Fruit fly (Drosophila melanogaster): ENCODE data around the gene MED20.

Gene MED20

dm6 chr2L:8083427-8084295 is 11.0 kb upstream of the MED20 start (continued):
- TF ChIP-seq CG6683 (GFP tag; optimal IDR thresholded peaks at IDR 0.05) (no peak), onecut (GFP tag; IDR thresholded peaks at IDR 0.05) (no peak), CG15269 (tag; optimal IDR thresholded peaks at IDR 0.05) (no peak), scrt (GFP tag; optimal IDR thresholded peaks at IDR 0.05) (no peak), CG10209 (GFP tag; optimal IDR thresholded peaks at IDR 0.05) (no peak), CG3281 (GFP tag; optimal IDR thresholded peaks at IDR 0.05) (no peak), CG7271 (tag; optimal IDR thresholded peaks at IDR 0.05) (no peak), tio (GFP tag; optimal IDR thresholded peaks at IDR 0.05) (no peak), Atf6 (GFP tag; IDR thresholded peaks at IDR 0.05) (0 out of 2 replicates have a peak, but pooled peaks have one; percentile 11), sna (GFP tag; IDR thresholded peaks at IDR 0.05; ENCODE audit: partially characterized antibody) (no peak), tna (GFP tag; IDR thresholded peaks at IDR 0.05; ENCODE audit: partially characterized antibody) (no peak), Oli (tag; optimal IDR thresholded peaks at IDR 0.05) (no peak), da (GFP tag; optimal IDR thresholded peaks at IDR 0.05) (no peak), CG12942 (GFP tag; optimal IDR thresholded peaks at IDR 0.05) (no peak), Ptx1 (GFP tag; IDR thresholded peaks at IDR 0.05) (no peak), CG12219 (GFP tag; optimal IDR thresholded peaks at IDR 0.05) (no peak), Optix (GFP tag; IDR thresholded peaks at IDR 0.05) (no peak), dm (GFP tag; optimal IDR thresholded peaks at IDR 0.05) (no peak), Rx (GFP tag; IDR thresholded peaks at IDR 0.05) (no peak), Stat92E (GFP tag; optimal IDR thresholded peaks at IDR 0.05) (peak in 1 of 3 experiments; percentile 6), CG4820 (GFP tag; optimal IDR thresholded peaks at IDR 0.05) (no peak), sd (tag; optimal IDR thresholded peaks at IDR 0.05) (peak; percentile 99), MESR4 (GFP tag; optimal IDR thresholded peaks at IDR 0.05) (peak; percentile 93), Hr78 (GFP tag; optimal IDR thresholded peaks at IDR 0.05) (peak in 1 of 2 experiments; percentile 94), CG6813 (GFP tag; optimal IDR thresholded peaks at IDR 0.05) (no peak), CG43689 (GFP tag; IDR thresholded peaks at IDR 0.05) (no peak), Lpt (GFP tag; optimal IDR thresholded peaks at IDR 0.05) (no peak), ab (GFP tag; optimal IDR thresholded peaks at IDR 0.05) (no peak), Hsf (GFP tag; optimal IDR thresholded peaks at IDR 0.05) (no peak), MBD-R2 (GFP tag; IDR thresholded peaks at IDR 0.05) (peak; percentile 17; the same call in 1 of the 2 replicates), CG15011 (GFP tag; optimal IDR thresholded peaks at IDR 0.05) (no peak), Hr3 (GFP tag; optimal IDR thresholded peaks at IDR 0.05) (no peak), CG1024 (GFP tag; IDR thresholded peaks at IDR 0.05) (no peak), sc (optimal IDR thresholded peaks at IDR 0.05) (no peak), sc (GFP tag; optimal IDR thresholded peaks at IDR 0.05) (no peak), CG34376 (GFP tag; optimal IDR thresholded peaks at IDR 0.05) (peak; percentile 30), CG15479 (GFP tag; optimal IDR thresholded peaks at IDR 0.05) (peak; percentile 20), CG10274 (GFP tag; optimal IDR thresholded peaks at IDR 0.05) (no peak), insv (GFP tag; optimal IDR thresholded peaks at IDR 0.05) (no peak), trem (tag; optimal IDR thresholded peaks at IDR 0.05) (no peak), ranshi (GFP tag; IDR thresholded peaks at IDR 0.05) (no peak), CG6175 (GFP tag; IDR thresholded peaks at IDR 0.05) (no peak), HLH4C (GFP tag; IDR thresholded peaks at IDR 0.05; ENCODE audit: partially characterized antibody) (no peak), lov (optimal IDR thresholded peaks at IDR 0.05) (no peak), lov (GFP tag; IDR thresholded peaks at IDR 0.05) (peak; percentile 42; the same call in 1 of the 3 replicates), CG1647 (GFP tag; optimal IDR thresholded peaks at IDR 0.05) (no peak), Deaf1 (tag; optimal IDR thresholded peaks at IDR 0.05) (peak; percentile 3), NC2β (GFP tag; optimal IDR thresholded peaks at IDR 0.05) (no peak), slp2 (GFP tag; optimal IDR thresholded peaks at IDR 0.05) (no peak), Sin3A (optimal IDR thresholded peaks at IDR 0.05) (no peak)

Data from whole organism, embryonic.